Fruit fly (Drosophila melanogaster): ENCODE measurements around the gene CG6761.
A peak's percentile ranks its signal among the peaks of the same experiment; 100 is the strongest.

DNA sequence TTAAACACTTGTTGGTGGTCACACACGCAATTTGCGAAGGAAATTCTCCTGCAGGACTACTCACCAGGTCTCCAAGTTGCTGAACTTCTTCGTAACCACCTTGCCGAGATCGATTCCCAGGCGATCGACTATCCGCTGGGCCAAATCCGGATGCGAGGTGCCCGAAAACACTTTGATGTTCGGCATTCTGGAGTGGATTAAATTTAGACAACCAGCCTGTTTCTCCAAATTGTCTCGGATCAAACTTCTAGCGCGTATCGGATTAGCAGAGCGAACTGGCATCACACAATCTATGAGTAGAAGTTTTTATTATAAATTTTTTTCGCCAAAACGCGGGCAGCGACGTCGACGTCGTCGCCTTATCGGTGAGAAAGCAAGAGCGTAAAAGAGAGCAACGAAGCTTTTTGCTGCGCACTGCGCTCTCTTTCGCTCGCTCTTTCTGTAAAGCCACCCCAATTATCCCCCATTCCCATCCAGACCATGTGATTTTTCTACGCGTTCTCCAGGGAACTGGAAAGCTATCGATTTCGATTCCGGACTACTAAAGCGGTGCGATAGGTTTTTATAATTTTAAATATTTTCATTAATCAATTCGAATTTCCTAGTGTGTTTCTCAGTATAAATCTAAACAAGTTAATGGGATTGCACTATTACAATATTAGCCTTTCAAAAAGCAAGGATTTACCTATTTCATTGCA is 9.1 kb downstream of the CG6761 start:
- TF ChIP-seq Pif1B (GFP tag; optimal IDR thresholded peaks at IDR 0.05) (no peak), EcR (GFP tag; optimal IDR thresholded peaks at IDR 0.05) (no peak), D1 (tag; optimal IDR thresholded peaks at IDR 0.05) (no peak), CG4496 (GFP tag; IDR thresholded peaks at IDR 0.05) (peak; percentile 48; the same call in 1 of the 3 replicates), CG13204 (GFP tag; optimal IDR thresholded peaks at IDR 0.05) (no peak), fd96Ca (GFP tag; IDR thresholded peaks at IDR 0.05) (no peak), CG15710 (tag; optimal IDR thresholded peaks at IDR 0.05) (no peak), Pif1A (GFP tag; optimal IDR thresholded peaks at IDR 0.05) (no peak), CG8159 (tag; optimal IDR thresholded peaks at IDR 0.05) (no peak), Snoo (tag; optimal IDR thresholded peaks at IDR 0.05) (no peak), Ets98B (GFP tag; IDR thresholded peaks at IDR 0.05) (peak; percentile 27; the same call in 1 of the 2 replicates)

Measured in whole organism, pupa.